Fruit fly (Drosophila melanogaster): ENCODE measurements around the gene CG32022.
A peak's percentile ranks its signal among the peaks of the same experiment; 100 is the strongest.

Gene CG32022

DNA sequence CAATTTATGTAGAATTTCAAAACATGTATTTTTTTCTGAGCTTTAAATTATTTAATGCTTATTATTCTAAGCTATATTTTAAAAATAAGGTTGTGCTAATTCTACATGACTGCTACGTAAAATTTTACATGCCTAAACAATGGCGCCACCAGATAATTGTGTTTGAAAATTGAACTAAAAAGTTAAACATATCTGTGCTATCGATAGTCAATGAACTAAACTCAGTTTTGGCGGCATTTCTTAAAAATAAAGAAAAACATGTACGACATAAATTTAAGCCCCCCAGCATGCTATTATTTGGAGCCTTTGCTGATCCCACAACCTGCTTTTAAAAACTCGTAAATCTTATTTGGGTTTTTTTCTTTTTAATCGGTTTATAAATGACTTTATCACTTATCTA, 2.5 kb downstream of the CG32022 start (continued):
- TF ChIP-seq Mes4 (GFP tag; optimal IDR thresholded peaks at IDR 0.05): no peak
- TF ChIP-seq CG2120 (GFP tag; optimal IDR thresholded peaks at IDR 0.05): peak; percentile 18
- TF ChIP-seq CG2116 (GFP tag; optimal IDR thresholded peaks at IDR 0.05): peak; percentile 87
- no peak for TF ChIP-seq row (GFP tag; IDR thresholded peaks at IDR 0.05)
- peak; percentile 43 for TF ChIP-seq CG2712 (tag; optimal IDR thresholded peaks at IDR 0.05)
- peak; percentile 76 for TF ChIP-seq BEAF-32 (GFP tag; optimal IDR thresholded peaks at IDR 0.05)
- TF ChIP-seq Lpt (GFP tag; optimal IDR thresholded peaks at IDR 0.05): no peak
- no peak for TF ChIP-seq dmrt11E (tag; optimal IDR thresholded peaks at IDR 0.05)
- no peak for TF ChIP-seq esg (GFP tag; conservative IDR thresholded peaks at IDR 0.05)
- peak; percentile 47 for TF ChIP-seq CG14710 (tag; optimal IDR thresholded peaks at IDR 0.05)
- TF ChIP-seq CG12942 (GFP tag; optimal IDR thresholded peaks at IDR 0.05): no peak
- no peak for TF ChIP-seq ash1 (GFP tag; optimal IDR thresholded peaks at IDR 0.05)
- TF ChIP-seq Dfd (GFP tag; optimal IDR thresholded peaks at IDR 0.05): no peak
- peak; percentile 51 for TF ChIP-seq HmgZ (tag; optimal IDR thresholded peaks at IDR 0.05)
- peak; percentile 32; the same call in 1 of the 2 replicates for TF ChIP-seq NFAT (GFP tag; IDR thresholded peaks at IDR 0.05)
- peak; percentile 75 for TF ChIP-seq E2f1 (GFP tag; IDR thresholded peaks at IDR 0.05)
- TF ChIP-seq ase (GFP tag; IDR thresholded peaks at IDR 0.05): peak; percentile 31; the same call in 1 of the 3 replicates
- no peak for TF ChIP-seq Xbp1 (GFP tag; optimal IDR thresholded peaks at IDR 0.05)
- TF ChIP-seq CG30403 (GFP tag; optimal IDR thresholded peaks at IDR 0.05): peak; percentile 27
- no peak for TF ChIP-seq CG34422 (GFP tag; IDR thresholded peaks at IDR 0.05)
- TF ChIP-seq CG7987 (GFP tag; optimal IDR thresholded peaks at IDR 0.05): no peak
- TF ChIP-seq Ptx1 (GFP tag; IDR thresholded peaks at IDR 0.05): 0 out of 2 replicates have a peak, but pooled peaks have one; percentile 19
- peak; percentile 35; the same call in 1 of the 2 replicates for TF ChIP-seq tna (GFP tag; IDR thresholded peaks at IDR 0.05; ENCODE audit: partially characterized antibody)
- TF ChIP-seq Elba2 (GFP tag; optimal IDR thresholded peaks at IDR 0.05): no peak
- TF ChIP-seq CG10321 (GFP tag; IDR thresholded peaks at IDR 0.05): no peak
- TF ChIP-seq stwl (tag; optimal IDR thresholded peaks at IDR 0.05): peak; percentile 90
- no peak for TF ChIP-seq MTF-1 (GFP tag; optimal IDR thresholded peaks at IDR 0.05; ENCODE audit: borderline replicate concordance)
- peak; percentile 95 for TF ChIP-seq sd (tag; optimal IDR thresholded peaks at IDR 0.05)
- TF ChIP-seq otp (GFP tag; IDR thresholded peaks at IDR 0.05): no peak
- TF ChIP-seq zfh1 (GFP tag; IDR thresholded peaks at IDR 0.05): 0 out of 3 replicates have a peak, but pooled peaks have one; percentile 3
- TF ChIP-seq CG18262 (tag; optimal IDR thresholded peaks at IDR 0.05): peak; percentile 19
- no peak for TF ChIP-seq p53 (GFP tag; optimal IDR thresholded peaks at IDR 0.05)
- TF ChIP-seq bbx (GFP tag; IDR thresholded peaks at IDR 0.05; ENCODE audit: partially characterized antibody): peak; percentile 82
- no peak for TF ChIP-seq CG18011 (GFP tag; optimal IDR thresholded peaks at IDR 0.05)
- no peak; the same call in 2 of the 3 replicates for TF ChIP-seq mld (GFP tag; IDR thresholded peaks at IDR 0.05; ENCODE audit: partially characterized antibody)
- TF ChIP-seq pros (GFP tag; optimal IDR thresholded peaks at IDR 0.05): no peak
- TF ChIP-seq gfzf (GFP tag; optimal IDR thresholded peaks at IDR 0.05): peak; percentile 16
- no peak for TF ChIP-seq H2.0 (GFP tag; IDR thresholded peaks at IDR 0.05)
- no peak for TF ChIP-seq CG10959 (GFP tag; IDR thresholded peaks at IDR 0.05)
- TF ChIP-seq CG2199 (GFP tag; IDR thresholded peaks at IDR 0.05): peak; percentile 32; the same call in 1 of the 3 replicates
- TF ChIP-seq CG11093 (GFP tag; IDR thresholded peaks at IDR 0.05): no peak
- peak; percentile 1 for TF ChIP-seq ewg (GFP tag; optimal IDR thresholded peaks at IDR 0.05)
- peak; percentile 51; the same call in 1 of the 3 replicates for TF ChIP-seq CG14860 (GFP tag; IDR thresholded peaks at IDR 0.05; ENCODE audit: partially characterized antibody)
- peak; percentile 7 for TF ChIP-seq CG15696 (tag; optimal IDR thresholded peaks at IDR 0.05)
- peak; percentile 77 for TF ChIP-seq knrl (GFP tag; IDR thresholded peaks at IDR 0.05; ENCODE audit: partially characterized antibody)
- TF ChIP-seq Scr (GFP tag; IDR thresholded peaks at IDR 0.05; ENCODE audit: partially characterized antibody): peak; percentile 77
- peak; percentile 18 for TF ChIP-seq nmo (GFP tag; optimal IDR thresholded peaks at IDR 0.05)
- TF ChIP-seq sima (GFP tag; optimal IDR thresholded peaks at IDR 0.05): no peak
- peak; percentile 23 for TF ChIP-seq CG7839 (tag; optimal IDR thresholded peaks at IDR 0.05)
- no peak for TF ChIP-seq CG10543 (GFP tag; optimal IDR thresholded peaks at IDR 0.05)
